Worm (Caenorhabditis elegans) whole organism, young adult: Measurements from ENCODE around the gene clec-169.

Experiments
- D2030.7 ChIP-seq: fragments of 200-800 bp; sonication (Bioruptor generic); IDR thresholded peaks from 2 replicates; pipeline ENCODE4 v1.3.6; 2022; ENCODE audit warnings: missing genetic modification reagents, missing genetic modification characterization, missing compliant biosample characterization
- F23B12.7 ChIP-seq: sonication (generic microtip); optimal IDR thresholded peaks from 2 replicates; lab custom pipeline; 2017; ENCODE audit warnings: missing genetic modification characterization, mild to moderate bottlenecking, missing compliant biosample characterization, antibody characterized with exemption, moderate library complexity; ENCODE audit not compliant: insufficient read depth
- F39B2.1 ChIP-seq: fragments of 200-800 bp; sonication (Bioruptor generic); IDR thresholded peaks from 2 replicates; pipeline ENCODE4 v1.3.6; 2022; ENCODE audit warnings: missing genetic modification reagents, missing genetic modification characterization, missing compliant biosample characterization
- F52B5.7 ChIP-seq: sonication (generic microtip); optimal IDR thresholded peaks from 2 replicates; lab custom pipeline; 2016; ENCODE audit warnings: mild to moderate bottlenecking, missing genetic modification characterization, missing compliant biosample characterization
- F55B11.4 ChIP-seq: sonication (generic microtip); optimal IDR thresholded peaks from 2 replicates; lab custom pipeline; 2016; ENCODE audit warnings: missing compliant biosample characterization, missing genetic modification characterization, borderline replicate concordance; ENCODE audit not compliant: insufficient read depth
- F57C9.4 ChIP-seq: sonication (generic microtip); optimal IDR thresholded peaks from 2 replicates; lab custom pipeline; 2017; ENCODE audit warnings: mild to moderate bottlenecking, missing genetic modification characterization, missing compliant biosample characterization
- K11D2.4 ChIP-seq: fragments of 200-800 bp; sonication (Bioruptor generic); IDR thresholded peaks from 2 replicates; pipeline ENCODE4 v1.3.6; 2022; ENCODE audit warnings: missing genetic modification reagents, missing genetic modification characterization, missing compliant biosample characterization
- K12H6.12 ChIP-seq: fragments of 200-800 bp; sonication (Bioruptor generic); optimal IDR thresholded peaks from 2 replicates; lab custom pipeline; 2018; ENCODE audit warnings: mild to moderate bottlenecking, missing genetic modification characterization, missing compliant biosample characterization
- Y67H2A.10 ChIP-seq: fragments of 200-800 bp; sonication (Bioruptor generic); conservative IDR thresholded peaks from 2 replicates; pipeline ENCODE4 v1.3.6; 2022; ENCODE audit warnings: missing genetic modification reagents, missing genetic modification characterization, missing compliant biosample characterization
- ama-1 ChIP-seq, 3 experiments: fragments of 150-350 bp in 1 of 3; sonication (generic microtip) in 2 of 3; optimal IDR thresholded peaks; 2 replicates each; lab custom pipeline; 2014 to 2018; ENCODE audit warnings: missing biosample characterization in 2 of 3, missing genetic modification characterization in 2 of 3, missing genetic modification reagents in 2 of 3
- athp-1 ChIP-seq: sonication (generic microtip); optimal IDR thresholded peaks from 2 replicates; lab custom pipeline; 2017; ENCODE audit warnings: mild to moderate bottlenecking, missing genetic modification characterization, missing compliant biosample characterization
- bed-2 ChIP-seq: fragments of 200-800 bp; sonication (Bioruptor generic); IDR thresholded peaks from 2 replicates; pipeline ENCODE4 v1.3.6; 2022; ENCODE audit warnings: missing genetic modification reagents, missing genetic modification characterization, missing compliant biosample characterization
- ccch-3 ChIP-seq: fragments of 200-800 bp; sonication (Bioruptor generic); optimal IDR thresholded peaks from 2 replicates; lab custom pipeline; 2018; ENCODE audit warnings: mild to moderate bottlenecking, missing genetic modification characterization, missing compliant biosample characterization
- cebp-1 ChIP-seq, 2 experiments: fragments of 200-800 bp in 1 of 2; sonication (Bioruptor generic) in 1 of 2; sonication (generic microtip) in 1 of 2; IDR thresholded peaks in 1 of 2; optimal IDR thresholded peaks in 1 of 2; 2 replicates each; pipeline versions ENCODE4 v1.3.6 to Lab custom; 2017 to 2022; ENCODE audit warnings: missing compliant biosample characterization in 2 of 2, missing genetic modification characterization in 2 of 2, mild to moderate bottlenecking in 1 of 2, missing genetic modification reagents in 1 of 2, moderate library complexity in 1 of 2
- cebp-2 ChIP-seq: fragments of 200-800 bp; sonication (Bioruptor generic); IDR thresholded peaks from 2 replicates; pipeline ENCODE4 v1.3.6; 2022; ENCODE audit warnings: missing genetic modification characterization, missing compliant biosample characterization
- ceh-40 ChIP-seq: fragments of 200-800 bp; sonication (Bioruptor generic); IDR thresholded peaks from 2 replicates; pipeline ENCODE4 v1.3.6; 2022; ENCODE audit warnings: missing genetic modification characterization, missing compliant biosample characterization
- dpl-1 ChIP-seq: fragments of 150-350 bp; optimal IDR thresholded peaks from 2 replicates; lab custom pipeline; 2014; ENCODE audit warnings: missing biosample characterization, missing genetic modification reagents, missing genetic modification characterization
- egl-18 ChIP-seq: fragments of 200-800 bp; sonication (Bioruptor generic); IDR thresholded peaks from 2 replicates; pipeline ENCODE4 v1.3.6; 2022; ENCODE audit warnings: missing genetic modification reagents, missing genetic modification characterization, missing compliant biosample characterization
- fkh-3 ChIP-seq: sonication (generic microtip); optimal IDR thresholded peaks from 2 replicates; lab custom pipeline; 2016; ENCODE audit warnings: mild to moderate bottlenecking, missing genetic modification characterization, missing compliant biosample characterization
- him-1 ChIP-seq: sonication (generic microtip); optimal IDR thresholded peaks from 2 replicates; lab custom pipeline; 2016; ENCODE audit warnings: missing genotype, missing genetic modification reagents, missing genetic modification characterization, missing compliant biosample characterization
- hlh-12 ChIP-seq: sonication (generic microtip); optimal IDR thresholded peaks from 2 replicates; lab custom pipeline; 2016; ENCODE audit warnings: missing genetic modification characterization, missing compliant biosample characterization
- hmg-1.2 ChIP-seq: fragments of 200-800 bp; sonication (Bioruptor generic); IDR thresholded peaks from 2 replicates; pipeline ENCODE4 v1.3.6; 2022; ENCODE audit warnings: missing genetic modification reagents, missing genetic modification characterization, missing compliant biosample characterization
- let-526 ChIP-seq: fragments of 200-800 bp; sonication (Bioruptor generic); IDR thresholded peaks from 2 replicates; pipeline ENCODE4 v1.3.6; 2022; ENCODE audit warnings: missing genetic modification reagents, missing genetic modification characterization, missing compliant biosample characterization
- lin-54 ChIP-seq: fragments of 200-800 bp; sonication (Bioruptor generic); optimal IDR thresholded peaks from 2 replicates; lab custom pipeline; 2018; ENCODE audit warnings: mild to moderate bottlenecking, missing genetic modification characterization, missing compliant biosample characterization
- madf-10 ChIP-seq: sonication (generic microtip); optimal IDR thresholded peaks from 2 replicates; lab custom pipeline; 2016; ENCODE audit warnings: mild to moderate bottlenecking, missing genetic modification characterization, missing compliant biosample characterization
- madf-6 ChIP-seq: fragments of 200-800 bp; sonication (Bioruptor generic); IDR thresholded peaks from 2 replicates; pipeline ENCODE4 v1.3.6; 2022; ENCODE audit warnings: missing genetic modification reagents, missing genetic modification characterization, missing compliant biosample characterization
- mcd-1 ChIP-seq: fragments of 200-800 bp; sonication (Bioruptor generic); IDR thresholded peaks from 2 replicates; pipeline ENCODE4 v1.3.6; 2022; ENCODE audit warnings: missing genetic modification reagents, missing genetic modification characterization, missing compliant biosample characterization
- mes-4 ChIP-seq: sonication (generic microtip); optimal IDR thresholded peaks from 2 replicates; lab custom pipeline; 2016; ENCODE audit warnings: missing genotype, missing genetic modification characterization, missing compliant biosample characterization
- nhr-27 ChIP-seq: fragments of 200-800 bp; sonication (Bioruptor generic); optimal IDR thresholded peaks from 2 replicates; lab custom pipeline; 2018; ENCODE audit warnings: mild to moderate bottlenecking, missing genetic modification characterization, moderate library complexity, missing compliant biosample characterization
- nhr-80 ChIP-seq: sonication (generic microtip); optimal IDR thresholded peaks from 2 replicates; lab custom pipeline; 2016; ENCODE audit warnings: missing genetic modification characterization, missing compliant biosample characterization
- pbrm-1 ChIP-seq: fragments of 200-800 bp; sonication (Bioruptor generic); IDR thresholded peaks from 2 replicates; pipeline ENCODE4 v1.3.6; 2022; ENCODE audit warnings: missing genetic modification reagents, missing genetic modification characterization, missing compliant biosample characterization
- repo-1 ChIP-seq: sonication (generic microtip); optimal IDR thresholded peaks from 2 replicates; lab custom pipeline; 2017; ENCODE audit warnings: mild to moderate bottlenecking, missing genetic modification characterization, missing compliant biosample characterization
- snpc-3.4 ChIP-seq: sonication (generic microtip); optimal IDR thresholded peaks from 2 replicates; lab custom pipeline; 2017; ENCODE audit warnings: missing genetic modification characterization, mild to moderate bottlenecking, missing compliant biosample characterization, antibody characterized with exemption, moderate library complexity, missing genotype, missing genetic modification reagents
- somi-1 ChIP-seq: fragments of 200-800 bp; sonication (Bioruptor generic); optimal IDR thresholded peaks from 2 replicates; lab custom pipeline; 2018; ENCODE audit warnings: mild to moderate bottlenecking, missing genetic modification characterization, missing compliant biosample characterization
- tbp1 ChIP-seq: fragments of 200-800 bp; sonication (Bioruptor generic); optimal IDR thresholded peaks from 2 replicates; lab custom pipeline; 2018; ENCODE audit warnings: mild to moderate bottlenecking, missing genetic modification characterization, missing compliant biosample characterization
- zfh-2 ChIP-seq: fragments of 200-800 bp; sonication (Bioruptor generic); conservative IDR thresholded peaks from 2 replicates; pipeline ENCODE4 v1.3.6; 2022; ENCODE audit warnings: missing genetic modification reagents, missing genetic modification characterization, missing compliant biosample characterization
- zim-3 ChIP-seq: sonication (generic microtip); optimal IDR thresholded peaks from 2 replicates; lab custom pipeline; 2017; ENCODE audit warnings: mild to moderate bottlenecking, missing genetic modification characterization, moderate library complexity, missing compliant biosample characterization
- ztf-18 ChIP-seq: sonication (generic microtip); optimal IDR thresholded peaks from 2 replicates; lab custom pipeline; 2016; ENCODE audit warnings: missing genotype, mild to moderate bottlenecking, missing genetic modification characterization, missing compliant biosample characterization
- ztf-3 ChIP-seq: fragments of 200-800 bp; sonication (Bioruptor generic); optimal IDR thresholded peaks from 2 replicates; lab custom pipeline; 2018; ENCODE audit warnings: mild to moderate bottlenecking, missing genetic modification characterization, missing compliant biosample characterization

The clec-169 gene

DNA sequence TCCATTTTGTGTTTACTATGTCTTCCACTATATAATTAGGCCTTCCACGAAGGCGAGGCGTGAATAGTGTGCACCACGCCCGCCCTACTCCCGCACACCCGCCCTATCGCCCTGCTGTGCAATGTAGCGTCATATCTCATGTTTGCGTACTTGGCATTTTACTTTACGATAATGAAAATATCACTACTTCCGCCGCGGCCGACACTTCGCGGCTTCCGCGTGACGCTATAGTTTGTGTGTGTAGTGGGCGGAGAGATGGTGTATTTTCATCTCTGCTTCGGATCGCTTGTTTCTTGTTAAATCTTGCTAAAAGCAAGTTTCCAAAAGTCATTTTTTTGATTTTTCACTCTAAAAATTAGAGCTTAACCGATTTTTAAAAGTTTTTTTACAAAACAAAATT is 650 bp upstream of the clec-169 start (continued):
- TF ChIP-seq mcd-1 (GFP tag; lab: Robert Waterston, UW): peak; percentile 42; the same call in 1 of the 2 replicates
- no peak for TF ChIP-seq F23B12.7 (tag; lab: Kevin White, UChicago)
- no peak for TF ChIP-seq egl-18 (GFP tag; lab: Robert Waterston, UW)
- TF ChIP-seq snpc-3.4 (tag; lab: Kevin White, UChicago): peak; percentile 91
- TF ChIP-seq him-1 (tag; lab: Kevin White, UChicago): peak; percentile 6
- peak; percentile 45 for TF ChIP-seq tbp1 (GFP tag; lab: Kevin White, UChicago)
- peak; percentile 71; the same call in 1 of the 2 replicates for TF ChIP-seq pbrm-1 (GFP tag; lab: Robert Waterston, UW)
- no peak for TF ChIP-seq F52B5.7 (tag; lab: Kevin White, UChicago)
- peak; percentile 25 for TF ChIP-seq lin-54 (GFP tag; lab: Kevin White, UChicago)
- TF ChIP-seq madf-6 (GFP tag; lab: Robert Waterston, UW): peak; percentile 78

- TF ChIP-seq madf-10 (tag; lab: Kevin White, UChicago) (no peak), somi-1 (GFP tag; lab: Kevin White, UChicago) (no peak), F39B2.1 (GFP tag; lab: Robert Waterston, UW) (no peak)
Measured at ce11 chrIV:1261930-1262329, 806 bp downstream of the clec-169 start.

- TF ChIP-seq hlh-12 (tag; lab: Kevin White, UChicago) (no peak), ama-1 (optimal IDR thresholded peaks at IDR 0.05; lab: Kevin White, UChicago) (no peak), ama-1 (GFP tag; optimal IDR thresholded peaks at IDR 0.05; lab: Kevin White, UChicago) (no peak), him-1 (tag; lab: Kevin White, UChicago) (no peak), hmg-1.2 (no peak), zim-3 (no peak), F55B11.4 (no peak)
Measured at ce11 chrIV:1264928-1265327, 3.8 kb downstream of the clec-169 start, which contains the start of gene F38A1.13. TSS of gene F38A1.13 (plus strand) at chrIV:1265228.

DNA sequence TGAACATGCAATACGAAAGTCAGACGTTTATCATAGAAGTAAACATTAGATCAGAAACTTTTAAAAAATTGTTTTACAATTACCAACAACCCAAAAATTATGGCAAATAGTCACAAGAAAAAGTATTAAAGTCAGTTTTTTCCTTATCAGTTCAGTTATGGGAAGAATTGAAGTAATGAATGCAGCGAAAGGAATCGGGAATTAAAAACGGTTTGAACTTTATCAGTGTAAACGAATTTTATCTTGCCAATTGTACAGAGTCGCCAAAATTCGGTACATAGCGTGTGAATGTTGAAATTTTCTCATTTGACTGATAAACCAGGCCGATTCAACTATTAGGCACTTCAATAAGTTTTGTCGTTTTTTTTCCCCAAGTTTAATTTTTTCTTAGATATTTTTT is 5.0 kb downstream of the clec-169 start:
- TF ChIP-seq fkh-3 (tag; lab: Kevin White, UChicago): no peak
- no peak for TF ChIP-seq ztf-3 (GFP tag; lab: Kevin White, UChicago)
- peak; percentile 82 for TF ChIP-seq nhr-80

DNA sequence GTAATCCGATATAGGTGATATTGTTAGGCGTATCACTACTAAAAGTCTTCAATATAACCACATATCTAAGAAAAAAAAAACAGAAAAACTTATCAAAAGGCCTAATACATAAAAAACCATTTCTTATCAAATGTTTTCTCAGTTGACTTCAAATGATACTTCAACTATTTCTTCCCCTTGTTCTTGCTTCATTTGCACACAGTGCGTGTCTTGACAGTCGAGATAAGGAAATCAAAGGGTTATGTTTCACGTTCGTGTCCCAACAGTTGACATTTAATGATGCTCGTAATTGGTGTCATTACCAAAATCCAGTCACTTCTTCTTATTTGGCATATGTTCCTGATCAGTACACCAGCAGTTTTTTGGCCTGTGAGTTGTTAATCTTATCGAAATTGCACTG is 5.6 kb downstream of the clec-169 start, which contains the start of gene clec-170:
clec-170 (plus strand) TSS at position 143 of the 400 bp plus-strand sequence.
- no peak for TF ChIP-seq zfh-2
- no peak for TF ChIP-seq repo-1 (tag; lab: Kevin White, UChicago)
- TF ChIP-seq nhr-27 (tag; lab: Kevin White, UChicago): no peak
- TF ChIP-seq let-526 (GFP tag; lab: Robert Waterston, UW): no peak
- no peak for TF ChIP-seq K11D2.4 (GFP tag; lab: Robert Waterston, UW)
- TF ChIP-seq bed-2 (GFP tag; lab: Robert Waterston, UW): no peak
- no peak for TF ChIP-seq F57C9.4 (tag; lab: Kevin White, UChicago)
- TF ChIP-seq dpl-1 (GFP tag; lab: Kevin White, UChicago): no peak

DNA sequence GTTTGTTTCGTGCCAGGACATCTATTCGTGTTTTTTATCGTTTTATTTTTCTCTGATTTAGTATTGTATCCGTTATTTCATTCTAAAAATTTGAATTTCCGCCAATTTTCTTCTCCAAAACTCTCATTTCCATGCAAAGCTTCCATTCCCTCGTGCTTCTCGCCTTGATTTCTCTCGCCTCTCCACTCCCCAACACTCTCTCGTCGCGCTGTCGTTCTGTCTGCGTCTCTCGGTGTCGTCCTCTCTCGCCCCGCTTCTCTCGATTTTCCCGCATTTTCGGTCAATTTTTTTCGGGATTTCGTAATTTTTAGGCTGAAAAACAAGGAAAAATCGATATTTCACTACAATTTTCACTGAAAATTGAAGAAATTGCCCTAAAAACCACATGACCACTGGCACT is 13.5 kb downstream of the clec-169 start, which contains the start of gene C09E9.1:
C09E9.1 (plus strand) TSS at position 286 of the 400 bp plus-strand sequence.
- TF ChIP-seq mes-4 (tag; lab: Kevin White, UChicago): no peak
- no peak for TF ChIP-seq ceh-40 (GFP tag; lab: Robert Waterston, UW)
- TF ChIP-seq athp-1: no peak
- TF ChIP-seq K12H6.12: peak; percentile 4
- TF ChIP-seq Y67H2A.10 (GFP tag; lab: Robert Waterston, UW): no peak
- TF ChIP-seq D2030.7 (GFP tag; lab: Robert Waterston, UW): peak; percentile 49
- TF ChIP-seq ztf-18: no peak
- TF ChIP-seq ccch-3 (GFP tag; lab: Kevin White, UChicago): no peak
- TF ChIP-seq zim-3: no peak
- peak; percentile 19 for TF ChIP-seq F23B12.7 (tag; lab: Kevin White, UChicago)
- TF ChIP-seq cebp-1 (GFP tag; IDR thresholded peaks at IDR 0.05; lab: Robert Waterston, UW): peak; percentile 63; the same call in 1 of the 2 replicates
- peak; percentile 92 for TF ChIP-seq cebp-1 (tag; optimal IDR thresholded peaks at IDR 0.05; lab: Kevin White, UChicago)
- TF ChIP-seq let-526 (GFP tag; lab: Robert Waterston, UW): no peak
- no peak for TF ChIP-seq F55B11.4
- TF ChIP-seq cebp-2: no peak
- TF ChIP-seq somi-1 (GFP tag; lab: Kevin White, UChicago): no peak
- peak; percentile 99 for TF ChIP-seq hmg-1.2
